Worm (Caenorhabditis elegans): ENCODE data around the gene D2023.1.

Gene D2023.1

ce11 chrV:11796343-11796742, 7.0 kb downstream of the D2023.1 start (continued):
- no peak for TF ChIP-seq C16A3.4 (tag; optimal IDR thresholded peaks at IDR 0.05)
- peak in 1 of 2 experiments; percentile 58 for TF ChIP-seq lsy-2 (tag; optimal IDR thresholded peaks at IDR 0.05)
- TF ChIP-seq skn-1 (tag; optimal IDR thresholded peaks at IDR 0.05): no peak
- TF ChIP-seq lin-39 (tag; optimal IDR thresholded peaks at IDR 0.05): no peak
- TF ChIP-seq nhr-47 (tag; optimal IDR thresholded peaks at IDR 0.05): no peak
- TF ChIP-seq fkh-8 (tag; optimal IDR thresholded peaks at IDR 0.05): no peak
- peak; percentile 1 for TF ChIP-seq lir-3 (tag; optimal IDR thresholded peaks at IDR 0.05; ENCODE audit: poor library complexity)
- TF ChIP-seq egl-27 (tag; optimal IDR thresholded peaks at IDR 0.05): no peak
- no peak for TF ChIP-seq Y116A8C.19 (tag; optimal IDR thresholded peaks at IDR 0.05; ENCODE audit: borderline replicate concordance)
- no peak for TF ChIP-seq elt-2 (tag; optimal IDR thresholded peaks at IDR 0.05)
- no peak for TF ChIP-seq nhr-90 (tag; optimal IDR thresholded peaks at IDR 0.05; ENCODE audit: poor library complexity)

ce11 chrV:11797272-11797855, 8.0 kb downstream of the D2023.1 start:
- TF ChIP-seq efl-1 (optimal IDR thresholded peaks at IDR 0.05) (no peak), efl-1 (GFP tag; optimal IDR thresholded peaks at IDR 0.05 in 1 of 2) (peak in 1 of 2 experiments; percentile 93), nhr-20 (tag; optimal IDR thresholded peaks at IDR 0.05) (peak; percentile 46), blmp-1 (tag; optimal IDR thresholded peaks at IDR 0.05) (peak; percentile 60), lin-14 (GFP tag; optimal IDR thresholded peaks at IDR 0.05) (peak; percentile 27), C34B4.2 (tag; optimal IDR thresholded peaks at IDR 0.05) (no peak), nhr-85 (tag) (peak; percentile 46), lin-15B (tag; optimal IDR thresholded peaks at IDR 0.05) (no peak)

- TF ChIP-seq lin-35 (GFP tag; optimal IDR thresholded peaks at IDR 0.05) (peak in 1 of 2 experiments; percentile 53), elt-3 (tag; optimal IDR thresholded peaks at IDR 0.05) (peak in 1 of 6 experiments; percentile 19), nhr-20 (tag; optimal IDR thresholded peaks at IDR 0.05) (peak; percentile 67), jun-1 (tag; optimal IDR thresholded peaks at IDR 0.05) (no peak), elt-2 (tag; optimal IDR thresholded peaks at IDR 0.05) (no peak), lin-14 (GFP tag; optimal IDR thresholded peaks at IDR 0.05) (peak; percentile 24), alr-1 (tag; optimal IDR thresholded peaks at IDR 0.05; ENCODE audit: borderline replicate concordance) (no peak), efl-1 (optimal IDR thresholded peaks at IDR 0.05) (no peak), efl-1 (GFP tag; optimal IDR thresholded peaks at IDR 0.05 in 1 of 2) (peak in 1 of 2 experiments; percentile 80), pag-3 (tag; optimal IDR thresholded peaks at IDR 0.05; ENCODE audit: borderline replicate concordance, insufficient read depth) (peak; percentile 77), nhr-85 (tag) (peak; percentile 74), snu-23 (GFP tag; optimal IDR thresholded peaks at IDR 0.05) (peak; percentile 21), lir-3 (tag; optimal IDR thresholded peaks at IDR 0.05; ENCODE audit: poor library complexity) (peak; percentile 20), nhr-19 (GFP tag; conservative IDR thresholded peaks at IDR 0.05) (peak; percentile 26; the same call in 1 of the 2 replicates), nhr-71 (tag; optimal IDR thresholded peaks at IDR 0.05) (peak; percentile 73)
Observed at ce11 chrV:11798320-11798719, 9.0 kb downstream of the D2023.1 start.

DNA sequence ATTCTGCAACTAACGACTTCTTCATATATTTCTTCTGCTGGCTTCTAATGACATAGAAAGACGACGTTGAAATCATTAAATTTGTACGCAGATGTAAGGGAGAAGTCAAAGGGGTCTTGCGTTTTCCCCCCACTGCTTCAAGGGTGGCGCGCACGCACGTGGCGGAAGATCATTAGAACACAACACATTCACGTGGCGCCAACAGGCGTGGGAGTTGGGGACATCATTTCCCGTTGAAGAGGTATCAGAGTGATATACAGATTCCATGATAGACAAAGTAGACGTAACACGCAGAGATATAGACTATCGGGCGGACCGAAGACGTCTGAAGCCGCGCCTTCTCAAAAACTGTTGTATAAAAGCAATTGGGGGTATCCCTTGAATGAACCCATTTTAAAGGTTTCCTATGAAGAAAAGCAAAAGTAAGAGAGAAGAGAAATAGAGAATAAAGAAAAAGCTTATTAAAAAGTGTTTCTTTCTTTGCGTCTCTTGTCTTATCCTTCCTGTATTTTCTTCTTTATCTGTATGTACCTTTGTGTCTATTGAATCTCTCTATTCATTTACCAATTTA, 10.0 kb downstream of the D2023.1 start:
- TF ChIP-seq hpl-2 (GFP tag; optimal IDR thresholded peaks at IDR 0.05) (no peak), lin-35 (GFP tag; optimal IDR thresholded peaks at IDR 0.05) (peak in 1 of 2 experiments; percentile 71), C16A3.4 (tag; optimal IDR thresholded peaks at IDR 0.05) (peak; percentile 46), nhr-47 (tag; optimal IDR thresholded peaks at IDR 0.05) (peak; percentile 76), ceh-88 (GFP tag; IDR thresholded peaks at IDR 0.05) (no peak), lsy-2 (tag; optimal IDR thresholded peaks at IDR 0.05) (peak; percentile 21 to 53), ama-1 (optimal IDR thresholded peaks at IDR 0.05) (no peak), unc-130 (tag; optimal IDR thresholded peaks at IDR 0.05) (peak; percentile 49), pax-3 (tag; optimal IDR thresholded peaks at IDR 0.05) (no peak), jun-1 (tag; optimal IDR thresholded peaks at IDR 0.05) (peak; percentile 24), F16B12.6 (tag; optimal IDR thresholded peaks at IDR 0.05) (no peak), lin-39 (tag; optimal IDR thresholded peaks at IDR 0.05) (no peak), sox-4 (tag; optimal IDR thresholded peaks at IDR 0.05) (no peak), lin-15B (tag; optimal IDR thresholded peaks at IDR 0.05) (no peak), sptf-1 (tag; optimal IDR thresholded peaks at IDR 0.05) (no peak), nhr-90 (tag; optimal IDR thresholded peaks at IDR 0.05; ENCODE audit: poor library complexity) (peak; percentile 88), efl-3 (GFP tag; optimal IDR thresholded peaks at IDR 0.05) (no peak), vab-15 (tag; optimal IDR thresholded peaks at IDR 0.05) (peak; percentile 56), irx-1 (tag; optimal IDR thresholded peaks at IDR 0.05) (peak; percentile 38), mdl-1 (tag; optimal IDR thresholded peaks at IDR 0.05) (peak in 1 of 2 experiments; percentile 96), grh-1 (GFP tag; IDR thresholded peaks at IDR 0.05) (peak; percentile 76), lin-14 (GFP tag; optimal IDR thresholded peaks at IDR 0.05) (peak; percentile 89), nhr-85 (tag) (peak; percentile 99), aly-2 (tag; optimal IDR thresholded peaks at IDR 0.05) (no peak), mab-9 (GFP tag; IDR thresholded peaks at IDR 0.05) (peak; percentile 58; the same call in 1 of the 2 replicates), blmp-1 (tag; optimal IDR thresholded peaks at IDR 0.05) (peak; percentile 80), nhr-19 (GFP tag; conservative IDR thresholded peaks at IDR 0.05) (peak; percentile 82)

All from whole organism, L1 larva.